Fruit fly (Drosophila melanogaster) whole organism, embryonic: ENCODE results near the gene Galphai.
A peak's percentile ranks its signal among the peaks of the same experiment; 100 is the strongest.

Experiments used
- Adf1 ChIP-seq: fragments of 200-800 bp; sonication (Bioruptor generic); IDR thresholded peaks from 2 replicates; pipeline ENCODE4 v1.3.6; 2022; ENCODE audit warnings: missing biosample characterization, missing genetic modification characterization
- Asciz ChIP-seq: fragments of 200-800 bp; sonication (Bioruptor generic); optimal IDR thresholded peaks from 2 replicates; lab custom pipeline; 2017; ENCODE audit warnings: missing biosample characterization, mild to moderate bottlenecking, missing genetic modification characterization, missing genetic modification reagents
- Atf-2 ChIP-seq: fragments of 200-800 bp; sonication (Bioruptor generic); optimal IDR thresholded peaks from 2 replicates; lab custom pipeline; 2016; ENCODE audit warnings: missing biosample characterization, missing genetic modification characterization
- Atf3 ChIP-seq: fragments of 200-800 bp; sonication (Bioruptor generic); optimal IDR thresholded peaks from 3 replicates; lab custom pipeline; 2016; ENCODE audit warnings: missing biosample characterization, missing genetic modification characterization
- Atf6 ChIP-seq: fragments of 200-800 bp; sonication (Bioruptor generic); IDR thresholded peaks from 2 replicates; pipeline ENCODE4 v1.3.6; 2022; ENCODE audit warnings: missing biosample characterization, missing genetic modification characterization
- BtbVII ChIP-seq: fragments of 200-800 bp; sonication (Bioruptor generic); optimal IDR thresholded peaks from 3 replicates; lab custom pipeline; 2017; ENCODE audit warnings: missing biosample characterization, mild to moderate bottlenecking, missing genetic modification characterization
- CG11695 ChIP-seq: fragments of 200-800 bp; sonication (Bioruptor generic); IDR thresholded peaks from 3 replicates; pipeline ENCODE4 v1.3.6; 2022; ENCODE audit warnings: missing biosample characterization, missing genetic modification characterization
- CG12219 ChIP-seq: fragments of 200-800 bp; sonication (Bioruptor generic); optimal IDR thresholded peaks from 3 replicates; lab custom pipeline; 2018; ENCODE audit warnings: missing biosample characterization, mild to moderate bottlenecking, missing genetic modification characterization
- CG13894 ChIP-seq: fragments of 200-800 bp; sonication (Bioruptor generic); optimal IDR thresholded peaks from 3 replicates; lab custom pipeline; 2018; ENCODE audit warnings: missing biosample characterization, mild to moderate bottlenecking, missing genetic modification characterization, moderate library complexity
- CG17328 ChIP-seq: fragments of 200-800 bp; sonication (Bioruptor generic); IDR thresholded peaks from 2 replicates; pipeline ENCODE4 v1.3.6; 2022; ENCODE audit warnings: missing biosample characterization, missing genetic modification characterization
- CG17385 ChIP-seq: fragments of 200-800 bp; sonication (Bioruptor generic); optimal IDR thresholded peaks from 3 replicates; lab custom pipeline; 2018; ENCODE audit warnings: missing biosample characterization, mild to moderate bottlenecking, missing genetic modification characterization
- CG18476 ChIP-seq: fragments of 200-800 bp; sonication (Bioruptor generic); optimal IDR thresholded peaks from 2 replicates; lab custom pipeline; 2016; ENCODE audit warnings: missing biosample characterization, mild to moderate bottlenecking, missing genetic modification characterization
- CG33213 ChIP-seq: fragments of 200-800 bp; sonication (Bioruptor generic); optimal IDR thresholded peaks from 3 replicates; lab custom pipeline; 2016; ENCODE audit warnings: missing biosample characterization, missing genetic modification characterization
- CG3407 ChIP-seq: fragments of 200-800 bp; sonication (Bioruptor generic); optimal IDR thresholded peaks from 2 replicates; lab custom pipeline; 2018; ENCODE audit warnings: missing biosample characterization, mild to moderate bottlenecking, missing genetic modification characterization
- CG4617 ChIP-seq: fragments of 200-800 bp; sonication (Bioruptor generic); optimal IDR thresholded peaks from 3 replicates; lab custom pipeline; 2016; ENCODE audit warnings: missing biosample characterization, missing genetic modification characterization, borderline replicate concordance
- CG8290 ChIP-seq, 3 experiments: fragments of 200-800 bp; sonication (Bioruptor generic); optimal IDR thresholded peaks; 2 replicates each; lab custom pipeline; 2016 to 2019; ENCODE audit warnings: missing biosample characterization in 3 of 3, missing genetic modification characterization in 3 of 3, mild to moderate bottlenecking in 2 of 3, moderate library complexity in 1 of 3
- CG8359 ChIP-seq: fragments of 200-800 bp; sonication (Bioruptor generic); optimal IDR thresholded peaks from 2 replicates; lab custom pipeline; 2017; ENCODE audit warnings: missing biosample characterization, mild to moderate bottlenecking, missing genetic modification characterization, borderline replicate concordance
- CG9932 ChIP-seq: fragments of 200-800 bp; sonication (Bioruptor generic); IDR thresholded peaks from 2 replicates; pipeline ENCODE4 v1.3.6; 2022; ENCODE audit warnings: missing biosample characterization, missing genetic modification characterization
- Chrac-16 ChIP-seq: fragments of 200-800 bp; sonication (Bioruptor generic); optimal IDR thresholded peaks from 3 replicates; lab custom pipeline; 2016; ENCODE audit warnings: missing biosample characterization, missing genetic modification characterization
- Dbx ChIP-seq: fragments of 200-800 bp; sonication (Bioruptor generic); IDR thresholded peaks from 3 replicates; pipeline ENCODE4 v1.3.6; 2022; ENCODE audit warnings: missing biosample characterization, missing genetic modification characterization
- Dek ChIP-seq: fragments of 200-800 bp; sonication (Bioruptor generic); optimal IDR thresholded peaks from 3 replicates; lab custom pipeline; 2019; ENCODE audit warnings: missing biosample characterization, mild to moderate bottlenecking, missing genetic modification characterization, moderate library complexity
- Dll ChIP-seq: fragments of 200-800 bp; sonication (Bioruptor generic); IDR thresholded peaks from 4 replicates; pipeline ENCODE4 v1.3.6; 2022; ENCODE audit warnings: missing biosample characterization, missing genetic modification characterization; ENCODE audit not compliant: partially characterized antibody
- Drgx ChIP-seq: fragments of 200-800 bp; sonication (Bioruptor generic); IDR thresholded peaks from 2 replicates; pipeline ENCODE4 v1.3.6; 2022; ENCODE audit warnings: missing biosample characterization, missing genetic modification characterization
- ERR ChIP-seq: fragments of 200-800 bp; sonication (Bioruptor generic); optimal IDR thresholded peaks from 2 replicates; lab custom pipeline; 2016; ENCODE audit warnings: missing biosample characterization, missing genetic modification characterization
- Ets97D ChIP-seq: fragments of 200-800 bp; sonication (Bioruptor generic); optimal IDR thresholded peaks from 3 replicates; lab custom pipeline; 2016; ENCODE audit warnings: missing biosample characterization, missing genetic modification characterization
- Med ChIP-seq: fragments of 200-800 bp; sonication (Bioruptor generic); peaks from one replicate; lab custom pipeline; 2016; ENCODE audit warnings: missing biosample characterization, missing genetic modification characterization, mild to moderate bottlenecking, inconsistent platforms, moderate library complexity
- Myb ChIP-seq: fragments of 200-800 bp; sonication (Bioruptor generic); optimal IDR thresholded peaks from 2 replicates; lab custom pipeline; 2016; ENCODE audit warnings: missing biosample characterization, missing genetic modification characterization
- Stat92E ChIP-seq, 3 experiments: fragments of >200 bp in 2 of 3; fragments of 200-800 bp in 1 of 3; sonication (Bioruptor generic) in 1 of 3; optimal IDR thresholded peaks; 2 replicates each; lab custom pipeline; 2017 to 2019; ENCODE audit warnings: missing biosample characterization in 3 of 3, missing genetic modification characterization in 3 of 3, mild to moderate bottlenecking in 1 of 3, moderate library complexity in 1 of 3
- bcd ChIP-seq: fragments of 200-800 bp; sonication (Bioruptor generic); optimal IDR thresholded peaks from 2 replicates; lab custom pipeline; 2017; ENCODE audit warnings: missing biosample characterization, mild to moderate bottlenecking, missing genetic modification characterization
- chinmo ChIP-seq: fragments of 200-800 bp; sonication (Bioruptor generic); IDR thresholded peaks from 4 replicates; pipeline ENCODE4 v1.3.6; 2022; ENCODE audit warnings: missing biosample characterization, missing genetic modification characterization; ENCODE audit not compliant: partially characterized antibody
- croc ChIP-seq: fragments of 200-800 bp; sonication (Bioruptor generic); conservative IDR thresholded peaks from 3 replicates; pipeline ENCODE4 v1.3.6; 2022; ENCODE audit warnings: missing biosample characterization, missing genetic modification characterization
- da ChIP-seq: fragments of 200-800 bp; sonication (Bioruptor generic); optimal IDR thresholded peaks from 2 replicates; lab custom pipeline; 2016; ENCODE audit warnings: missing biosample characterization, missing genetic modification characterization
- dan ChIP-seq: fragments of 200-800 bp; sonication (Bioruptor generic); IDR thresholded peaks from 2 replicates; pipeline ENCODE4 v1.3.6; 2022; ENCODE audit warnings: missing biosample characterization, missing genetic modification characterization
- dimm ChIP-seq: fragments of 200-800 bp; sonication (Bioruptor generic); IDR thresholded peaks from 2 replicates; pipeline ENCODE4 v1.3.6; 2022; ENCODE audit warnings: missing biosample characterization, missing genetic modification characterization
- en ChIP-seq: fragments of 200-800 bp; sonication (Bioruptor generic); optimal IDR thresholded peaks from 2 replicates; lab custom pipeline; 2016; ENCODE audit warnings: missing biosample characterization, missing genetic modification characterization
- eyg ChIP-seq: fragments of 200-800 bp; sonication (Bioruptor generic); optimal IDR thresholded peaks from 3 replicates; lab custom pipeline; 2016; ENCODE audit warnings: missing biosample characterization, missing genetic modification characterization
- gce ChIP-seq: fragments of 200-800 bp; sonication (Bioruptor generic); IDR thresholded peaks from 3 replicates; pipeline ENCODE4 v1.3.6; 2022; ENCODE audit warnings: missing biosample characterization, missing genetic modification characterization
- gem ChIP-seq: fragments of 200-800 bp; sonication (Bioruptor generic); optimal IDR thresholded peaks from 2 replicates; lab custom pipeline; 2019; ENCODE audit warnings: missing biosample characterization, mild to moderate bottlenecking, missing genetic modification characterization, moderate library complexity
- kah ChIP-seq: fragments of 200-800 bp; sonication (Bioruptor generic); optimal IDR thresholded peaks from 2 replicates; lab custom pipeline; 2018; ENCODE audit warnings: missing biosample characterization, mild to moderate bottlenecking, missing genetic modification characterization
- kay ChIP-seq: fragments of 200-800 bp; sonication (Bioruptor generic); optimal IDR thresholded peaks from 2 replicates; lab custom pipeline; 2016; ENCODE audit warnings: missing biosample characterization, missing genetic modification characterization
- mam ChIP-seq: fragments of 200-800 bp; sonication (Bioruptor generic); optimal IDR thresholded peaks from 3 replicates; lab custom pipeline; 2016; ENCODE audit warnings: missing biosample characterization, missing genetic modification characterization
- pita ChIP-seq: fragments of 200-800 bp; sonication (Bioruptor generic); optimal IDR thresholded peaks from 2 replicates; lab custom pipeline; 2017; ENCODE audit warnings: missing biosample characterization, mild to moderate bottlenecking, missing genetic modification characterization
- pnt ChIP-seq: fragments of 200-800 bp; sonication (Bioruptor generic); optimal IDR thresholded peaks from 3 replicates; lab custom pipeline; 2016; ENCODE audit warnings: missing biosample characterization, missing genetic modification characterization
- tap ChIP-seq: fragments of 200-800 bp; optimal IDR thresholded peaks from 3 replicates; lab custom pipeline; 2019; ENCODE audit warnings: missing biosample characterization, mild to moderate bottlenecking, missing genetic modification characterization, moderate library complexity
- tgo ChIP-seq: fragments of 200-800 bp; sonication (Bioruptor generic); IDR thresholded peaks from 3 replicates; pipeline ENCODE4 v1.3.6; 2022; ENCODE audit warnings: missing biosample characterization, missing genetic modification characterization
- tin ChIP-seq: fragments of 200-800 bp; sonication (Bioruptor generic); optimal IDR thresholded peaks from 3 replicates; lab custom pipeline; 2016; ENCODE audit warnings: missing biosample characterization, missing genetic modification characterization
- trem ChIP-seq: fragments of 200-800 bp; optimal IDR thresholded peaks from 3 replicates; lab custom pipeline; 2019; ENCODE audit warnings: missing biosample characterization, mild to moderate bottlenecking, missing genetic modification characterization, moderate library complexity
- tx ChIP-seq: fragments of 200-800 bp; sonication (Bioruptor generic); optimal IDR thresholded peaks from 2 replicates; lab custom pipeline; 2016; ENCODE audit warnings: missing biosample characterization, missing genetic modification characterization
- wdn ChIP-seq: fragments of 200-800 bp; sonication (Bioruptor generic); IDR thresholded peaks from 2 replicates; pipeline ENCODE4 v1.3.6; 2022; ENCODE audit warnings: missing biosample characterization, missing genetic modification characterization

Gene Galphai

DNA sequence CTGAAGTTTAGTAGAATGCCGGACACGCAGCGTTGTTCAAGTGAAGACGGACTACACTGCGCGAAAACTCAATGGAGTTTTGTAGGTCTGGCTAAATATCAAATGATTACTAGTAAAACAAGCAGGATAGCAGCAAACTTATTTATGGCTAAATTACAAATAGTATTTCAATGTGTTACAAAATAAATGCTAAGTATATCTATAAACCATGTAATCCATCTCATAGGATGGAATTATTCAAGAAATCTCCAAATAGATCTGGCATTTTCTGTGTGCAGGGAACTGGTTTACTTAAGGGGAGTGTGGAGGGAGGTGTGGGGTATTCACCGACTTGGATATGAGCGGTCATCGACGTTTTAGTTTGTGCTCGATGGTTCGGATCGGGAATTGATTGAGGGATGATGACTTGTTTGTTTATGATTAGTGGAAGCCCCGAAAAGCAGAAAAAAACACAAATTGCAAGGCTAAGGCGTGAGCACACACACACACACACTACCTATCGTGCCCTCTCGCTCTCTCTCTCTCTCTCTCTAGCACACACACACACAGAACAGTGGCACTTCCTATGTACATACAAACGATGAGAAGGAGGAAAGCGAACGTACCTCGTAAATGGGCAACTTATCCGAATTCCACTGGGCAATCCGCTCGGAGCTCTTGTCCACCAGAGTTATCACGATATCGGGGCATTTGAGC, 15.9 kb downstream of the Galphai start (continued):
- peak; percentile 45 for TF ChIP-seq CG8359
- peak; percentile 91 for TF ChIP-seq gem (tag; lab: Kevin White, UChicago)
- peak; percentile 79 for TF ChIP-seq bcd (GFP tag; lab: Kevin White, UChicago)
- peak; percentile 80 for TF ChIP-seq tin (GFP tag; lab: Kevin White, UChicago)
- TF ChIP-seq pnt (GFP tag; lab: Kevin White, UChicago): peak; percentile 77
- no peak for TF ChIP-seq eyg (GFP tag; lab: Kevin White, UChicago)
- TF ChIP-seq croc: peak; percentile 64; the same call in 2 of the 3 replicates
- no peak for TF ChIP-seq chinmo
- peak; percentile 78 for TF ChIP-seq tx (GFP tag; lab: Kevin White, UChicago)
- TF ChIP-seq Atf6 (GFP tag; lab: Robert Waterston, UW): peak; percentile 76
- peak; percentile 69 for TF ChIP-seq CG17385 (GFP tag; lab: Kevin White, UChicago)
- TF ChIP-seq Atf3 (GFP tag; lab: Kevin White, UChicago): peak; percentile 39
- TF ChIP-seq CG3407 (GFP tag; lab: Kevin White, UChicago): peak; percentile 69
- peak; percentile 70 for TF ChIP-seq trem (tag; lab: Kevin White, UChicago)
- no peak for TF ChIP-seq Dll (GFP tag; lab: Robert Waterston, UW)
- peak; percentile 11 for TF ChIP-seq CG4617
- no peak for TF ChIP-seq dan (GFP tag; lab: Robert Waterston, UW)
- TF ChIP-seq Med (GFP tag; lab: Kevin White, UChicago): peak; percentile 96
- TF ChIP-seq CG11695 (GFP tag; lab: Robert Waterston, UW): peak; percentile 84
- peak; percentile 46; the same call in 1 of the 3 replicates for TF ChIP-seq gce (GFP tag; lab: Robert Waterston, UW)
- TF ChIP-seq CG12219 (GFP tag; lab: Kevin White, UChicago): peak; percentile 90
- TF ChIP-seq Stat92E (GFP tag; optimal IDR thresholded peaks at IDR 0.05; lab: Kevin White, UChicago): peak in 1 of 3 experiments; percentile 25
- TF ChIP-seq BtbVII (GFP tag; lab: Kevin White, UChicago): peak; percentile 73
- TF ChIP-seq da (GFP tag; lab: Kevin White, UChicago): no peak
- peak; percentile 65 for TF ChIP-seq Asciz (GFP tag; lab: Kevin White, UChicago)
- TF ChIP-seq Chrac-16 (GFP tag; lab: Kevin White, UChicago): peak; percentile 87
- TF ChIP-seq dimm (GFP tag; lab: Robert Waterston, UW): peak; percentile 34; the same call in 1 of the 2 replicates
- peak; percentile 70 for TF ChIP-seq Drgx (GFP tag; lab: Robert Waterston, UW)
- peak; percentile 68 for TF ChIP-seq CG33213 (GFP tag; lab: Kevin White, UChicago)
- TF ChIP-seq en (GFP tag; lab: Kevin White, UChicago): peak; percentile 75
- peak; percentile 30; the same call in 1 of the 2 replicates for TF ChIP-seq Adf1 (GFP tag; lab: Robert Waterston, UW)
- TF ChIP-seq wdn (GFP tag; lab: Robert Waterston, UW): peak; percentile 50
- peak; percentile 8 for TF ChIP-seq CG13894 (tag; lab: Kevin White, UChicago)
- TF ChIP-seq Dbx: peak; percentile 36; the same call in 1 of the 3 replicates
- peak; percentile 63 for TF ChIP-seq CG17328
- peak; percentile 32 for TF ChIP-seq Ets97D (GFP tag; lab: Kevin White, UChicago)
- TF ChIP-seq Dek (tag; lab: Kevin White, UChicago): peak; percentile 71
- peak; percentile 73 for TF ChIP-seq ERR (GFP tag; lab: Kevin White, UChicago)
- peak; percentile 28 for TF ChIP-seq kah (GFP tag; lab: Kevin White, UChicago)
- peak; percentile 82 for TF ChIP-seq tgo (GFP tag; lab: Robert Waterston, UW)
- TF ChIP-seq Myb (GFP tag; lab: Kevin White, UChicago): peak; percentile 63
- peak; percentile 75 for TF ChIP-seq Atf-2 (GFP tag; lab: Kevin White, UChicago)
- no peak for TF ChIP-seq pita (GFP tag; lab: Kevin White, UChicago)
- TF ChIP-seq mam: peak; percentile 79
- TF ChIP-seq tap (tag; lab: Kevin White, UChicago): peak; percentile 80
- peak; percentile 38 for TF ChIP-seq CG8290 (GFP tag; optimal IDR thresholded peaks at IDR 0.05; lab: Kevin White, UChicago)
- TF ChIP-seq CG8290 (tag; optimal IDR thresholded peaks at IDR 0.05; lab: Kevin White, UChicago): peak in 1 of 2 experiments; percentile 85
- peak; percentile 64 for TF ChIP-seq CG18476
- peak; percentile 63 for TF ChIP-seq CG9932 (GFP tag; lab: Robert Waterston, UW)
- TF ChIP-seq kay: peak; percentile 66
